Fruit fly (Drosophila melanogaster): ENCODE measurements around the gene Drsl3.
A peak's percentile ranks its signal among the peaks of the same experiment; 100 is the strongest.

The Drsl3 gene

dm6 chr3L:3319992-3320732 is 5.4 kb downstream of the Drsl3 start (continued):
- TF ChIP-seq HLH4C (GFP tag; IDR thresholded peaks at IDR 0.05; ENCODE audit: partially characterized antibody) (no peak), CG4730 (GFP tag; IDR thresholded peaks at IDR 0.05) (no peak), kah (GFP tag; optimal IDR thresholded peaks at IDR 0.05) (no peak), kni (GFP tag; optimal IDR thresholded peaks at IDR 0.05) (no peak), CG4282 (GFP tag; optimal IDR thresholded peaks at IDR 0.05) (peak; percentile 43), schlank (tag; optimal IDR thresholded peaks at IDR 0.05) (no peak), CG6765 (GFP tag; optimal IDR thresholded peaks at IDR 0.05) (peak; percentile 15), mld (GFP tag; IDR thresholded peaks at IDR 0.05; ENCODE audit: partially characterized antibody) (no peak), trem (tag; optimal IDR thresholded peaks at IDR 0.05) (no peak), Sox100B (GFP tag; optimal IDR thresholded peaks at IDR 0.05) (no peak), dmrt99B (tag; optimal IDR thresholded peaks at IDR 0.05) (no peak), CG4854 (GFP tag; optimal IDR thresholded peaks at IDR 0.05) (no peak), CG13624 (GFP tag; optimal IDR thresholded peaks at IDR 0.05) (no peak), tin (GFP tag; optimal IDR thresholded peaks at IDR 0.05) (no peak), CG6254 (GFP tag; optimal IDR thresholded peaks at IDR 0.05) (no peak), tap (tag; optimal IDR thresholded peaks at IDR 0.05) (no peak), insv (GFP tag; optimal IDR thresholded peaks at IDR 0.05) (no peak), wek (GFP tag; optimal IDR thresholded peaks at IDR 0.05) (no peak), Ravus (GFP tag; IDR thresholded peaks at IDR 0.05) (no peak), CG17912 (GFP tag; optimal IDR thresholded peaks at IDR 0.05) (no peak), pzg (GFP tag; optimal IDR thresholded peaks at IDR 0.05) (no peak), ranshi (GFP tag; IDR thresholded peaks at IDR 0.05) (no peak), CG3995 (GFP tag; optimal IDR thresholded peaks at IDR 0.05) (no peak), CG7745 (tag; optimal IDR thresholded peaks at IDR 0.05) (no peak), CG42726 (GFP tag; IDR thresholded peaks at IDR 0.05; ENCODE audit: partially characterized antibody) (no peak), CG10147 (GFP tag; optimal IDR thresholded peaks at IDR 0.05) (no peak), Kr (GFP tag; optimal IDR thresholded peaks at IDR 0.05) (no peak), sc (optimal IDR thresholded peaks at IDR 0.05) (no peak), sc (GFP tag; optimal IDR thresholded peaks at IDR 0.05) (no peak), crp (GFP tag; optimal IDR thresholded peaks at IDR 0.05) (no peak), CG2116 (GFP tag; optimal IDR thresholded peaks at IDR 0.05) (no peak), dan (GFP tag; IDR thresholded peaks at IDR 0.05) (no peak), Hmr (GFP tag; optimal IDR thresholded peaks at IDR 0.05) (peak; percentile 48), Rfx (GFP tag; IDR thresholded peaks at IDR 0.05) (peak; percentile 77), nerfin-2 (GFP tag; IDR thresholded peaks at IDR 0.05; ENCODE audit: partially characterized antibody) (no peak), CG9609 (GFP tag; optimal IDR thresholded peaks at IDR 0.05) (no peak), H15 (GFP tag; IDR thresholded peaks at IDR 0.05) (no peak), klu (GFP tag; IDR thresholded peaks at IDR 0.05) (no peak), crc (GFP tag; optimal IDR thresholded peaks at IDR 0.05) (peak; percentile 6), CG7786 (GFP tag; optimal IDR thresholded peaks at IDR 0.05) (no peak), NC2α (GFP tag; optimal IDR thresholded peaks at IDR 0.05) (no peak), CG6813 (GFP tag; optimal IDR thresholded peaks at IDR 0.05) (no peak), CHES-1-like (GFP tag; optimal IDR thresholded peaks at IDR 0.05) (no peak), pb (GFP tag; optimal IDR thresholded peaks at IDR 0.05) (no peak), HmgZ (tag; optimal IDR thresholded peaks at IDR 0.05) (no peak), NC2β (GFP tag; optimal IDR thresholded peaks at IDR 0.05) (no peak), CG32767 (GFP tag; IDR thresholded peaks at IDR 0.05) (no peak), Camta (GFP tag; optimal IDR thresholded peaks at IDR 0.05) (no peak), Ets97D (GFP tag; optimal IDR thresholded peaks at IDR 0.05) (no peak), oc (tag; optimal IDR thresholded peaks at IDR 0.05) (no peak)
